Fruit fly (Drosophila melanogaster) whole organism, wandering third instar larva: Measurements from ENCODE around the gene Ptpa.

Source experiments
- Dif ChIP-seq: fragments of 200-275, 200-300 bp; sonication (Bioruptor generic); optimal IDR thresholded peaks from 2 replicates; lab custom pipeline; 2018; ENCODE audit warnings: missing biosample characterization, missing genetic modification characterization; ENCODE audit not compliant: partially characterized antibody
- h ChIP-seq: fragments of 200-800 bp; sonication (Bioruptor generic); optimal IDR thresholded peaks from 3 replicates; lab custom pipeline; 2016; ENCODE audit warnings: missing biosample characterization, mild to moderate bottlenecking, missing genetic modification characterization

dm6 chr2L:3342369-3342768 is 34.4 kb upstream of the Ptpa start:
- TF ChIP-seq h (GFP tag; lab: Kevin White, UChicago): no peak
- TF ChIP-seq Dif: no peak
